Fruit fly (Drosophila melanogaster) whole organism: ENCODE data around the gene CG14050.

Source experiments
- CG8478 ChIP-seq: fragments of >200 bp; optimal IDR thresholded peaks from 2 replicates; lab custom pipeline; 2018; ENCODE audit warnings: inconsistent platforms
- EcR ChIP-seq, 2 experiments: fragments of >200 bp; optimal IDR thresholded peaks; 2 replicates each; lab custom pipeline; 2017; ENCODE audit warnings: missing biosample characterization in 2 of 2, missing genetic modification characterization in 2 of 2, missing genetic modification reagents in 2 of 2
- pan ChIP-seq: fragments of >200 bp; optimal IDR thresholded peaks from 2 replicates; lab custom pipeline; 2017
- psq ChIP-seq: fragments of >200 bp; optimal IDR thresholded peaks from 2 replicates; lab custom pipeline; 2017
- usp ChIP-seq: fragments of >200 bp; optimal IDR thresholded peaks from 2 replicates; lab custom pipeline; 2017; ENCODE audit warnings: missing biosample characterization, missing genetic modification characterization, mixed read lengths

DNA sequence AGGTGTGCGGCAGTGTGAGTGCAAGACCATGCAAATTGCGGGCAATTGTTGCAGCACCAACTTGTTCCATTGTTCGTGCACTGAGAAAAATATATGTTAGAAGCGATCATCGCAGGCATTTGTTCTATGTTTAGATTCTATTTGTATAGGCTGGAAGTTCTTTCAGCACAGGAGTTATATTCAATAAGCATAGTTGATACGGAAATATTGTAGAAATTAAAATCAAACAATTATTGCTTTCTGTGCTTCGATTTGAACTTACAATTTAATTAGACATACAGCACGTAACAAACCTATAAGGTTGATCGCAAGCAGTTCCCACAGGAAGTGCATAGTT lies 24.2 kb upstream of the CG14050 start:
- TF ChIP-seq psq (lab: Kevin White, UChicago) (no peak), usp (GFP tag; lab: Kevin White, UChicago) (no peak), pan (lab: Kevin White, UChicago) (no peak), CG8478 (no peak), EcR (GFP tag; optimal IDR thresholded peaks at IDR 0.05; lab: Kevin White, UChicago) (no peak)
